Worm (Caenorhabditis elegans) whole organism, L4/young adult: Measurements from ENCODE around the gene tap-1.

Experiments used
- W03F9.2 ChIP-seq: fragments of 150-350 bp; optimal IDR thresholded peaks from 2 replicates; lab custom pipeline; 2014; ENCODE audit warnings: missing biosample characterization, missing genetic modification characterization
- dao-5 ChIP-seq: sonication (generic microtip); optimal IDR thresholded peaks from 2 replicates; lab custom pipeline; 2016; ENCODE audit warnings: missing genotype, missing genetic modification characterization, moderate library complexity, missing compliant biosample characterization
- him-1 ChIP-seq: sonication (generic microtip); optimal IDR thresholded peaks from 2 replicates; lab custom pipeline; 2016; ENCODE audit warnings: missing genotype, missing genetic modification reagents, missing genetic modification characterization, missing compliant biosample characterization

Gene tap-1

DNA sequence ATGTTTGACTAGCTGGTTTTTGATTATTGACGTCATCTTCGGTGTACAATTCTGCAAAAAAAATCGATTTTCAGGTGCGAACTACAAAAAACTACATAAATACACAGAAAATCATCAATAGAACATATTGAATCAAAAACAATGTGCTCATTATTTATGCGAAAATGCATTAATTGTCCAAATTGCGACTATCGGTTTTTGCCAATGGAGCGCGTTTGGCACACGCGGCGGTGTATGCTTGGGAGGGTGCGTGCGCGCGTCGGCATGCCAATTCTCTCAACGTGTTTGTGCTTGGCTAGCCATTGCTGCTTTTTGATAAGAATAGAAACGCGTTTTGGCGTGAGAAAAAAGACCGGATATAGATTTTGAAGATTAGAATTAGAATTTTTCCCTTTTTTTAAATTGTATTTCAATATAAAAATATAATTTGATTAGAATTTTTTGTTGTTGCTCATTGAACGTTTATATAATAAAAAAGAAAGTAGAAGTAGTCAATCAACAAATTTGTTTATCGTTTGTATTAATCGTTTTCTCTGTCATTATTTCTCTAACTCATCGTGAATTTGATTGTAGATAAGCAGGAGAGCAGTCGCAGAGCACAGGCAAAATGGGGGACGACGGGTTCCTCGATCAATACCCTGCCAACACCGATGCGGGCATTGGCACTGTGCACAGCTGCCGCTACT lies at the start of gene tap-1, which contains the start of gene C44H4.4:
Gene tap-1, plus strand, starts transcription at position 574 of the 686 bp plus-strand sequence.
Gene C44H4.4, minus strand, starts transcription at position 51 of the 686 bp plus-strand sequence.
- TF ChIP-seq him-1 (tag; lab: Kevin White, UChicago) (no peak), W03F9.2 (no peak), dao-5 (tag; lab: Kevin White, UChicago) (no peak)

DNA sequence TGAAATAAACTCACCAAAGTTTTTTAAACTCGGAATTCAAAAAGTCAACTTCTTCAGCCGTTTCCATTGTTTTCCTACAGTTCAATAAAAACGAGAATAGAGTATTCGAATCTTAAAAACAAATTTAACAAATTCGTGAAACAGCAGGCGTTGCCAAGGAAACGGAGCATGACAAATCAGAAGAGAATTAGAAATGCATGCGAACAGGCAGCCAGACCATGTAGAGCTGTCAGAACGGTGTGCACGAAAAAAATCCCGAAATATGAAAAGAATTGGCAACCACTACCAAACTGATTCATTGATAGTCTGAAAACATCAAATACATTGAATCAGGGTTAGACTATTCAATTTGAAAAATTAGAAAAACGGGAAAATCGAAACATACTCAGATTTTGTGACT lies 47.4 kb upstream of the tap-1 start, which contains the start of gene fbxa-81:
Gene fbxa-81, minus strand, starts transcription at position 101 of the 400 bp plus-strand sequence.
- TF ChIP-seq dao-5 (tag; lab: Kevin White, UChicago): no peak
- TF ChIP-seq him-1 (tag; lab: Kevin White, UChicago): no peak
- TF ChIP-seq W03F9.2: no peak

DNA sequence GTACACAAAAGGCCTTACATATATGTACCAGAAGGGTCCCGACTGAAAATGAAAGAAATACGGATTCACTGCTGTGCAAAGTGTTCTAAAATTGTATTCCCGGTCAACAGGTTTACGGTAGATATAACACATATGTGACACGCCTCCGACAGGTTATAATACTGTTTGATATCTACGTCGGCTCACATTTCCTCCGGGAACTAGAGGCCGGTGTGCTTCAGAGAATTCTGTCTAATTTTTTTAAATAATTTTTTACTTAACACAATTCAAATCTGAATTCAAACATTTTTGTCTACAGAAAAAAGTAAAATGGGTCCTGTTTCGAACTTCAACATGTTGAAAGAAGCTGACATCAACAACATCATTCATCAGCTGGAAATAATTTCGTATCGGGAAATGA lies 46.2 kb upstream of the tap-1 start, which contains the start of gene T24C2.3:
Gene T24C2.3, plus strand, starts transcription at position 301 of the 400 bp plus-strand sequence.
- TF ChIP-seq dao-5 (tag; lab: Kevin White, UChicago) (no peak), W03F9.2 (no peak), him-1 (tag; lab: Kevin White, UChicago) (no peak)

DNA sequence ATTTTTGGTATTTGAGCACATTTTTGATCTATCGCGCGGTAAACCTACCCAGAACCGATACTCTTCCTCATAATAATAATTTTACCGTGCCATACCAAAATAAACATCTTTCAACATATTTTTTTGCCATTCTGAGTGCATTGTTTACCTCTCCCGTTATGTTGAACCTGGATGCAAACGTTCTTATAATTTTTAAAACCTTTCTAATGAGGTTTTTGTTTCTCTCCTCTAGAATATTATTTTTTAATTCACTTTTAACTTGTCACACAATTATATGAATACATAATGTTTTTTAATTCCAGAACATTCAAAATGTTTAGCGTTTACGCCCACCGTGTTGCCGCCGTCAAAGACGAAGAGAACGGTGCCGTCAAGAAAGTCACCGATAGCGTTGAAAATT lies 43.9 kb upstream of the tap-1 start, which contains the start of gene enri-2:
Gene enri-2, plus strand, starts transcription at position 301 of the 400 bp plus-strand sequence.
- TF ChIP-seq him-1 (tag; lab: Kevin White, UChicago) (no peak), W03F9.2 (no peak), dao-5 (tag; lab: Kevin White, UChicago) (no peak)

ce11 chrX:14549709-14550199 lies 39.7 kb upstream of the tap-1 start, which contains the start of gene ram-5:
TSS of gene ram-5 (plus strand) at chrX:14550149.
- TF ChIP-seq W03F9.2 (no peak), him-1 (tag; lab: Kevin White, UChicago) (no peak), dao-5 (tag; lab: Kevin White, UChicago) (no peak)

DNA sequence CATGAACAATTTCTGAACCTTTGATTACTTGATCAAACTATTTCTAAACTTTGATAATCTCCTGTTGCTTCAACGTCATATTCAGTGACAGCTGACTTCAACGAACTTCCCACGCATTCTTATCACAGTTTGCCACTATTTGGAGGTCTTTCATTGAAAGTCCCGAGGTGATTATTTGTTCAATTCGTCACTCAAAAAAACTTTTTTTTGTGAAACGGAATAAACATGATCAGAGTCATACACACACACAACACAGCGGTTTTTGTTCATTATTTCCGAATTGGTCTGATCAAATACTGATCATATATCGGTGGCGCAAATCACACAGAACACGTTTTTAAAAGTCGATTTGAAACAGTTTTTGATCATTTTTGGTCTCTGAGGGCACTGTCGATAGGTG lies 33.0 kb upstream of the tap-1 start:
- TF ChIP-seq dao-5 (tag; lab: Kevin White, UChicago) (no peak), W03F9.2 (no peak)

DNA sequence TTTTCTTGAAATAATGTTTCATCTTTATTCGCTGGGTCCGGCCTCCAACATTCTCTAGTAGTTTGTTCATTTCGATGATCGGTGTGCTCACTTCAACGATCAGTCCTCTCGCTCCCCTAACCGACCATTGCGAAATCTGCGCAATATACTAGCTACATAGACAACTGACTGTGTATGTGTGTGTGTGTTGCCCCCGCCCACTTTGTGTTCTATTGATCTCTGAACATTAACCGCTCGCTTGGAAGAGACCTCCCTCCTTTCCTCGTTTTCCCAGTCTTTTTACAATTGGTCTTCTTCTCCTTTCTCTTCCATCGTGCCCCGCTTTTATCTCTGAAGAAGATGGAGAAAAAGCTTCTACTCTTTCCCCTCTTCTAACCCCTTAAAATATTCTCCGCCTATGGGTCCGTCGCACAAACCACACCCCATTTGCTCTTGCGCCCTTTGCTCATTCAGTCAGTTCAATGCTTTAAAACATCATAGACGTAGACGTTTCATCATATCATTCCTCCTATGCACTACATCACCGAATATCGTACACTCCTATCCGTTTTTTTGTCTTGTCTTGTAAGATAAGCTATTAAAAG lies 32.0 kb upstream of the tap-1 start:
- TF ChIP-seq W03F9.2 (no peak), him-1 (tag; lab: Kevin White, UChicago) (no peak), dao-5 (tag; lab: Kevin White, UChicago) (no peak)

ce11 chrX:14557936-14558554 lies 31.4 kb upstream of the tap-1 start, which contains the start of gene nhr-3:
TSS of gene nhr-3 (plus strand) at chrX:14558504.
- TF ChIP-seq dao-5 (tag; lab: Kevin White, UChicago) (no peak), W03F9.2 (no peak), him-1 (tag; lab: Kevin White, UChicago) (no peak)

ce11 chrX:14559084-14559483 lies 30.3 kb upstream of the tap-1 start:
- TF ChIP-seq dao-5 (tag; lab: Kevin White, UChicago) (no peak), him-1 (tag; lab: Kevin White, UChicago) (no peak)

- TF ChIP-seq W03F9.2: no peak
- no peak for TF ChIP-seq dao-5 (tag; lab: Kevin White, UChicago)
- no peak for TF ChIP-seq him-1 (tag; lab: Kevin White, UChicago)
Measured at ce11 chrX:14559519-14560296, 29.7 kb upstream of the tap-1 start.

DNA sequence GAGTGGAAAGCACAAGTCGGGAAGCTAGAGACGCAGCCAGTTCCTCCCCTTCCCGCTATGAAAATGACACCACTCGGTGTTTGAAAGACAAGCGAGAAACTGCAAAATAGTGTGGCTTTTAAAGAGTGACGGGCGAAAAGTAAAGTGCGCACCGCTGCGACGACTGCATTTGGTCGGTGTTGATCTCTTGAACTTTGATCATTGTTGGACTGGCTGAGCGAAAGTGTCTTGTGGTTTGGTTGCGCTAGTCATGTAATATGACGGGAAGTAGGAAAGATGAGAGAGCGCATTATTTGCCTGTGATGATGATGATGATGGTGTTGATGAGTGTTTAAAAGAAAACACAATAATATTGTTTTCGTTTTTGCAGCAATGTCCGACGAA lies 29.1 kb upstream of the tap-1 start:
- TF ChIP-seq W03F9.2: peak; percentile 78
- TF ChIP-seq him-1 (tag; lab: Kevin White, UChicago): peak; percentile 61
- no peak for TF ChIP-seq dao-5 (tag; lab: Kevin White, UChicago)

DNA sequence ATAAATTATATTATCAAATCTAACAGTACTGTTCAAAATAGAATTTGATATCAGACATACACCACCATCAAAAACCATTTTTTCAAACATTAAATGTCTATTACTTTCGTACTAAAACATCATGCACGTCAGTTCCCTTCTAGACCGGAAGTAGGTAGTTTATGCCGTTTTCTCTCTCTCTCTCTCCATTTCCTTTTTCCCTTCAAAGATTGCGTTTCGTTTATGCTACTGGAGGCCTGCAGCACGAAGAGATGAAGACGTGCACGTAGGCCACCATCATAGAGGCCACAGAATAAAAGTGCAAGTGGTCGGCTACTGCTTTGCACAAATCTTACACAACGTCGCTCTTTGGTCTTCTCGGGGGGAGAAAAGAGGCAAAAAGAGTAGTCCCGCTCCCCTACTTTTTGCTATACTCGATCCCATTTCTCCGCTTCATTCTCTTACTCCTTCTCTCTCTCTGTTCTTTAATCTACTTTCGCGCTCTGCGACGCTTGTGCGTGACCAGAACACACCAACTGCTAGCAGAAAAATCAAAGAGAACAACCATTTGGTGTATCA lies 27.9 kb upstream of the tap-1 start:
- TF ChIP-seq dao-5 (tag; lab: Kevin White, UChicago) (no peak), him-1 (tag; lab: Kevin White, UChicago) (no peak), W03F9.2 (no peak)
